Worm (Caenorhabditis elegans) whole organism, mixed stage, embryonic: ENCODE measurements around the gene moa-1.

Source experiments
- blmp-1 ChIP-seq: fragments of 150-350 bp; optimal IDR thresholded peaks from 2 replicates; lab custom pipeline; 2014; ENCODE audit warnings: missing biosample characterization, missing genetic modification characterization
- elt-1 ChIP-seq: sonication (generic microtip); optimal IDR thresholded peaks from 2 replicates; lab custom pipeline; 2017; ENCODE audit warnings: missing genetic modification characterization, mild to moderate bottlenecking, missing compliant biosample characterization, antibody characterized with exemption, moderate library complexity, borderline replicate concordance; ENCODE audit not compliant: insufficient read depth
- flh-1 ChIP-seq: fragments of 200-800 bp; sonication (Bioruptor generic); optimal IDR thresholded peaks from 2 replicates; lab custom pipeline; 2018; ENCODE audit warnings: mild to moderate bottlenecking, missing genetic modification characterization, moderate library complexity, missing compliant biosample characterization
- mep-1 ChIP-seq: fragments of 150-350 bp; optimal IDR thresholded peaks from 2 replicates; lab custom pipeline; 2017; ENCODE audit warnings: missing biosample characterization, missing genetic modification reagents, missing genetic modification characterization, inconsistent platforms
- nhr-237 ChIP-seq: fragments of 150-350 bp; optimal IDR thresholded peaks from 2 replicates; lab custom pipeline; 2014; ENCODE audit warnings: missing biosample characterization, missing genetic modification characterization

DNA sequence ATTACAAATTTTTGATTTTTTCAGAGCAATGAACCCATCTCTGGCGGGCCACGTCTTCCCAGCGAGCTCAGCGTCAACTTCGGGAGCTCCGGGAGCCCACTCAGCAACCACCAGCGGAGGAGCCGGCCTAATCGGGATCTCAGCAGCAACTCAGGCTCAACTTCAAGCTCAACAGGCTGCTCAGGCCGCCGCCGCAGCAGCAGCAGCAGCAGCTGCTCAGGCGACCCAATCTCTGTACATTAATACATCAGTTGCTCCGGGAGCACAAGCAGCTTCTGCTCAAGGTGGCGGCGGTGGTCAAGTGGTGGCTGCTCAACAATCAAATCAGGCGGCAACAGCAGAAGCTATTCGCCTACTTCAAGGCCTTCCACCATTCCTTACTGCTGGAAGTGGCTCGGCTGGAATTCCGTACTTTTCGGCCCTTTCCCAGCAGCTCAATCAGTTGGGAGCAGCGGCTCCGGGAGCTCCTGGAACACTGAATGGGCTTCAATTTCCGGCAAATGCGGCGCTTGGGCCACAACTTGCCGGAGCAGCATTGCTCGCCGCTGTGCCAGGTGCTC is 38.9 kb downstream of the moa-1 start:
- TF ChIP-seq nhr-237 (tag; lab: Kevin White, UChicago) (no peak), flh-1 (GFP tag; lab: Kevin White, UChicago) (no peak), mep-1 (no peak), blmp-1 (tag; lab: Kevin White, UChicago) (no peak), elt-1 (no peak)
